Fruit fly (Drosophila melanogaster): Measurements from ENCODE around the gene CG6511.

DNA sequence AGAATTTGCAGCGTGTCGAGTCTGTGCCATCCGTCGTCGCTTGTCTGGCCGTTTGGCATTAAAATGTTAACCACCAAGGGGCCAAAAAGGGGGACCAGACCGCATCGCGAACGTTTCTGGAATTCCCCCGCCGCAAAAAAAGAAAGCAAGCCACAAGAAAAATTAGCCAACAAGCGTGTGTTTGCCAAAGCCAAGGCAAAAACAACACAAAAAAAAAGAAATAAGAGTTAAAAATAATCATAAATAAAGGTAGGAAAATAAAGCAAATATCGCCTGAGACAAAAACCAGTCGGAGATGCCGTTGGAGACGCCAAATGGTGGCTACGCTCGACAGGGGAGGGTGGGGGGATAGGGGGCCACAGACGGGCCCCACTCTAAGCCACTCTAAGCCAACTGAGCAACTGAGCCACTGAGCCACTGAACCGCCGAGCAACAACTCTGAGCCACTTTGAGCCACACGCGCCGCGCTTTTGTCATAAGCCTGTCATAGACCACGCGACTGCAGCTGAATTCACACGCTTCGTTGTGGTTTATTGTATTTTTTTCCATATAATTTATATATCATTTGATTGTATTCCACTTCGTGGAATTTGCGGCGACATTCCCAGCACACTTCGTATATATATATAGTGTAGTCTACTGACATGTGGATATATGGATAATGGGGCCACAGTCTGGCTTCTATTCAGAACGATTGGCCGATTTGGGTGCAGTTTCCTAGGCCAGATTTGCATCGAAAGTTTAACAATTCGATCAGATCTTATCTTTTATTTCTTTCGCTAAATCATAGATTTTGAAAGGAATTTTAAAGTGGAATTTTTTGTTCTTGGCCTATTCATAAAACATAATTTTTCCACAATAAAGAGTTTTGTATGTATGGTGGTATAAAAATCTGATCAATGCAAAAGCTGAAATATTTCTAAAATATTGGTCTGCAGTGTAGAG is 27.3 kb upstream of the CG6511 start:
- TF ChIP-seq psq (GFP tag; optimal IDR thresholded peaks at IDR 0.05) = no peak
- no peak for TF ChIP-seq tai (GFP tag; optimal IDR thresholded peaks at IDR 0.05)
- TF ChIP-seq Hr83 (GFP tag; optimal IDR thresholded peaks at IDR 0.05; ENCODE audit: poor library complexity, severe bottlenecking) = no peak
- no peak for TF ChIP-seq Dfd (GFP tag; optimal IDR thresholded peaks at IDR 0.05)
- no peak for TF ChIP-seq fru (GFP tag; optimal IDR thresholded peaks at IDR 0.05)
- no peak for TF ChIP-seq pan (optimal IDR thresholded peaks at IDR 0.05)
- TF ChIP-seq lola (GFP tag; optimal IDR thresholded peaks at IDR 0.05) = no peak
- no peak for TF ChIP-seq br (GFP tag; optimal IDR thresholded peaks at IDR 0.05)
- TF ChIP-seq Abd-B (GFP tag; optimal IDR thresholded peaks at IDR 0.05) = no peak
- TF ChIP-seq rgr (GFP tag; optimal IDR thresholded peaks at IDR 0.05) = no peak
- TF ChIP-seq Myc (optimal IDR thresholded peaks at IDR 0.05) = no peak
- no peak for TF ChIP-seq Sp1 (GFP tag; optimal IDR thresholded peaks at IDR 0.05)
- TF ChIP-seq N (GFP tag; optimal IDR thresholded peaks at IDR 0.05) = no peak
- TF ChIP-seq sv (GFP tag; optimal IDR thresholded peaks at IDR 0.05) = no peak
